Fruit fly (Drosophila melanogaster): ENCODE data around the gene chinmo.

chinmo gene

DNA sequence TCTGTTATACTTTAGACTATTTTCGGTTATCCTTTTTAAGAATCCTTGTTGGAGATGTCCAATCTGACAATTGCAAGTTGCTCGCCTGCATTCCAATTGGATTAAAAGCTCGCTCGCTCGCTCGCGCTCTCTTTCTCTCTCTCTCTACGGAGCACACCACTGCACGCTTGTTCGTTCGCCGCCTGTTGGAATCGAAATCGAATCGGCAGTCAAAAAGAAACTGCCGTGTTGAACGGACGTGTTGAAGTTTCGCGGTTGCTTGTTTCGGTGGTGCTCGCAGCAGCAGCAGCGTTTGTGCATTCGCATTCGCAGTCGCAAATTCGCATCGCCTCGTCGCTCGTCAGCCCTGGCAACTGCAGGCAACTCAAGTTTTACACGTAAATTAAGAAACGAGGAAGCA lies at the start of gene chinmo (continued):
- TF ChIP-seq TFAM (GFP tag; optimal IDR thresholded peaks at IDR 0.05) (no peak), CG12942 (GFP tag; optimal IDR thresholded peaks at IDR 0.05) (no peak), Nf-YB (GFP tag; optimal IDR thresholded peaks at IDR 0.05) (no peak), Dbx (GFP tag; IDR thresholded peaks at IDR 0.05) (peak; percentile 59; the same call in 1 of the 3 replicates), pzg (GFP tag; optimal IDR thresholded peaks at IDR 0.05) (no peak), zfh2 (GFP tag; optimal IDR thresholded peaks at IDR 0.05) (no peak), Ssrp (tag; optimal IDR thresholded peaks at IDR 0.05) (no peak), CG2202 (tag; optimal IDR thresholded peaks at IDR 0.05) (no peak), Hand (GFP tag; optimal IDR thresholded peaks at IDR 0.05) (no peak), CG12299 (tag; optimal IDR thresholded peaks at IDR 0.05) (no peak), CG12104 (GFP tag; optimal IDR thresholded peaks at IDR 0.05) (no peak), Scr (GFP tag; IDR thresholded peaks at IDR 0.05; ENCODE audit: partially characterized antibody) (peak; percentile 20; the same call in 1 of the 2 replicates), eyg (GFP tag; optimal IDR thresholded peaks at IDR 0.05) (no peak), ind (GFP tag; optimal IDR thresholded peaks at IDR 0.05) (no peak), crc (GFP tag; optimal IDR thresholded peaks at IDR 0.05) (no peak), CG11456 (GFP tag; IDR thresholded peaks at IDR 0.05) (peak; percentile 62; the same call in 2 of the 3 replicates), B-H2 (GFP tag; optimal IDR thresholded peaks at IDR 0.05) (peak; percentile 18), chif (GFP tag; optimal IDR thresholded peaks at IDR 0.05) (no peak), crol (GFP tag; IDR thresholded peaks at IDR 0.05) (no peak), CG13894 (tag; optimal IDR thresholded peaks at IDR 0.05) (no peak), CG6689 (GFP tag; IDR thresholded peaks at IDR 0.05) (no peak), az2 (GFP tag; optimal IDR thresholded peaks at IDR 0.05) (no peak), scrt (GFP tag; optimal IDR thresholded peaks at IDR 0.05) (peak; percentile 63), Fer1 (GFP tag; optimal IDR thresholded peaks at IDR 0.05) (peak; percentile 46), unpg (GFP tag; optimal IDR thresholded peaks at IDR 0.05) (no peak), Trl (optimal IDR thresholded peaks at IDR 0.05) (peak; percentile 82 to 94), Trl (GFP tag; optimal IDR thresholded peaks at IDR 0.05) (peak; percentile 16), nau (GFP tag; optimal IDR thresholded peaks at IDR 0.05) (no peak), CG3407 (GFP tag; optimal IDR thresholded peaks at IDR 0.05) (no peak), CG6813 (GFP tag; optimal IDR thresholded peaks at IDR 0.05) (no peak), dpn (GFP tag; optimal IDR thresholded peaks at IDR 0.05) (no peak), pros (GFP tag; optimal IDR thresholded peaks at IDR 0.05) (peak; percentile 20), CG15601 (tag; optimal IDR thresholded peaks at IDR 0.05) (no peak), CG34224 (GFP tag; IDR thresholded peaks at IDR 0.05; ENCODE audit: partially characterized antibody) (0 out of 3 replicates have a peak, but pooled peaks have one; percentile 19), gce (GFP tag; IDR thresholded peaks at IDR 0.05) (0 out of 3 replicates have a peak, but pooled peaks have one; percentile 14), CG10979 (tag; optimal IDR thresholded peaks at IDR 0.05) (no peak), ranshi (GFP tag; IDR thresholded peaks at IDR 0.05) (peak; percentile 46; the same call in 1 of the 2 replicates), Kr (GFP tag; optimal IDR thresholded peaks at IDR 0.05) (no peak), al (GFP tag; IDR thresholded peaks at IDR 0.05) (no peak), ci (GFP tag; IDR thresholded peaks at IDR 0.05) (peak; percentile 79), Dfd (GFP tag; optimal IDR thresholded peaks at IDR 0.05) (no peak), CG7271 (tag; optimal IDR thresholded peaks at IDR 0.05) (no peak), CG32532 (GFP tag; IDR thresholded peaks at IDR 0.05) (peak; percentile 19; the same call in 1 of the 2 replicates), CG7786 (GFP tag; optimal IDR thresholded peaks at IDR 0.05) (no peak), CG9817 (tag; optimal IDR thresholded peaks at IDR 0.05) (no peak), pfk (GFP tag; optimal IDR thresholded peaks at IDR 0.05) (no peak), gro (GFP tag; optimal IDR thresholded peaks at IDR 0.05) (peak; percentile 22), CG15479 (GFP tag; optimal IDR thresholded peaks at IDR 0.05) (no peak), CG15696 (tag; optimal IDR thresholded peaks at IDR 0.05) (no peak), sisA (GFP tag; IDR thresholded peaks at IDR 0.05) (no peak), CG6791 (GFP tag; IDR thresholded peaks at IDR 0.05; ENCODE audit: partially characterized antibody) (0 out of 3 replicates have a peak, but pooled peaks have one; percentile 11)
